Fruit fly (Drosophila melanogaster) whole organism: Measurements from ENCODE around the gene CG16710.

ENCODE experiments used
- CG8478 ChIP-seq: fragments of >200 bp; optimal IDR thresholded peaks from 2 replicates; lab custom pipeline; 2018; ENCODE audit warnings: inconsistent platforms
- Dll ChIP-seq: fragments of >200 bp; optimal IDR thresholded peaks from 2 replicates; lab custom pipeline; 2017
- EcR ChIP-seq, 2 experiments: fragments of >200 bp; optimal IDR thresholded peaks; 2 replicates each; lab custom pipeline; 2017; ENCODE audit warnings: missing biosample characterization in 2 of 2, missing genetic modification characterization in 2 of 2, missing genetic modification reagents in 2 of 2
- pan ChIP-seq: fragments of >200 bp; optimal IDR thresholded peaks from 2 replicates; lab custom pipeline; 2017
- psq ChIP-seq: fragments of >200 bp; optimal IDR thresholded peaks from 2 replicates; lab custom pipeline; 2017
- usp ChIP-seq: fragments of >200 bp; optimal IDR thresholded peaks from 2 replicates; lab custom pipeline; 2017; ENCODE audit warnings: missing biosample characterization, missing genetic modification characterization, mixed read lengths

DNA sequence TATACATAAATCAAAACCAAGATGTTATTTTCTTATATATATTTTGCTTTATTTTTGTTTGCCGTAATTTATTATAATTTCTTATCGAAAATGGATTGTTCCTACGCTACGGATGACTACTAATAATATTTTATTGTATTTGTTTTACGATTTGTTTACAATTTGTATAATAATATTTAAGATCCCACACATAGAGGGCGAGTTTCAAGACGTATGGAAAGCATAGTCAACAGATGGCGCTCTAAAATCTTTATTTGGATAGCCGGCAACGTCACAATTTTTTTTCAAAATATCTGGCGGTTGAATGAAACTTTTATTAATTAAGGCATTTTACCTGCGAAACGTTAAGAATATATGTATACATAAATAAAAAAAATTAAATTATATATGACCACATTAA, 39.6 kb downstream of the CG16710 start:
- TF ChIP-seq Dll (lab: Kevin White, UChicago) (no peak), usp (GFP tag; lab: Kevin White, UChicago) (no peak), pan (lab: Kevin White, UChicago) (no peak), psq (no peak), CG8478 (no peak), EcR (GFP tag; optimal IDR thresholded peaks at IDR 0.05; lab: Kevin White, UChicago) (no peak)
